Fruit fly (Drosophila melanogaster) whole organism, embryonic: ENCODE results near the gene svr.

Source experiments
- Ada2b ChIP-seq: fragments of 200-800 bp; sonication (Bioruptor generic); IDR thresholded peaks from 2 replicates; pipeline ENCODE4 v1.3.6; 2022; ENCODE audit warnings: missing biosample characterization, missing genetic modification characterization
- CG10979 ChIP-seq: fragments of 200-800 bp; sonication (Bioruptor generic); optimal IDR thresholded peaks from 2 replicates; lab custom pipeline; 2018; ENCODE audit warnings: missing biosample characterization, mild to moderate bottlenecking, missing genetic modification characterization, moderate library complexity
- CG11247 ChIP-seq: fragments of 200-800 bp; sonication (Bioruptor generic); IDR thresholded peaks from 2 replicates; pipeline ENCODE4 v1.3.6; 2022; ENCODE audit warnings: missing biosample characterization, missing genetic modification characterization
- CG12219 ChIP-seq: fragments of 200-800 bp; sonication (Bioruptor generic); optimal IDR thresholded peaks from 3 replicates; lab custom pipeline; 2018; ENCODE audit warnings: missing biosample characterization, mild to moderate bottlenecking, missing genetic modification characterization
- CG13123 ChIP-seq: fragments of 200-800 bp; sonication (Bioruptor generic); optimal IDR thresholded peaks from 2 replicates; lab custom pipeline; 2016; ENCODE audit warnings: missing biosample characterization, missing genetic modification characterization
- CG13287 ChIP-seq: fragments of 200-800 bp; sonication (Bioruptor generic); IDR thresholded peaks from 2 replicates; pipeline ENCODE4 v1.3.6; 2022; ENCODE audit warnings: missing biosample characterization, missing genetic modification characterization; ENCODE audit not compliant: partially characterized antibody
- CG13424 ChIP-seq: fragments of 200-800 bp; sonication (Bioruptor generic); optimal IDR thresholded peaks from 2 replicates; lab custom pipeline; 2019; ENCODE audit warnings: missing biosample characterization, mild to moderate bottlenecking, missing genetic modification characterization, moderate library complexity
- CG1602 ChIP-seq: fragments of 200-800 bp; sonication (Bioruptor generic); optimal IDR thresholded peaks from 3 replicates; lab custom pipeline; 2016; ENCODE audit warnings: missing biosample characterization, missing genetic modification characterization
- CG17359 ChIP-seq: fragments of 200-800 bp; sonication (Bioruptor generic); optimal IDR thresholded peaks from 3 replicates; lab custom pipeline; 2018; ENCODE audit warnings: missing biosample characterization, mild to moderate bottlenecking, missing genetic modification characterization, moderate library complexity
- CG18619 ChIP-seq: fragments of 200-800 bp; sonication (Bioruptor generic); optimal IDR thresholded peaks from 3 replicates; lab custom pipeline; 2017; ENCODE audit warnings: missing biosample characterization, mild to moderate bottlenecking, missing genetic modification characterization
- CG2712 ChIP-seq: fragments of 200-800 bp; optimal IDR thresholded peaks from 3 replicates; lab custom pipeline; 2019; ENCODE audit warnings: missing biosample characterization, mild to moderate bottlenecking, missing genetic modification characterization, moderate library complexity
- CG30403 ChIP-seq: fragments of 200-800 bp; sonication (Bioruptor generic); optimal IDR thresholded peaks from 3 replicates; lab custom pipeline; 2016; ENCODE audit warnings: missing biosample characterization, missing genetic modification characterization
- CG31441 ChIP-seq: fragments of 200-800 bp; sonication (Bioruptor generic); IDR thresholded peaks from 2 replicates; pipeline ENCODE4 v1.3.6; 2022; ENCODE audit warnings: missing biosample characterization, missing genetic modification characterization
- CG32532 ChIP-seq: fragments of 200-800 bp; sonication (Bioruptor generic); IDR thresholded peaks from 2 replicates; pipeline ENCODE4 v1.3.6; 2022; ENCODE audit warnings: missing biosample characterization, missing genetic modification characterization
- CG3847 ChIP-seq: fragments of 200-800 bp; sonication (Bioruptor generic); IDR thresholded peaks from 2 replicates; pipeline ENCODE4 v1.3.6; 2022; ENCODE audit warnings: missing biosample characterization, missing genetic modification characterization
- CG4282 ChIP-seq: fragments of 200-800 bp; sonication (Bioruptor generic); optimal IDR thresholded peaks from 2 replicates; lab custom pipeline; 2016; ENCODE audit warnings: missing biosample characterization, missing genetic modification characterization
- CG4617 ChIP-seq: fragments of 200-800 bp; sonication (Bioruptor generic); optimal IDR thresholded peaks from 3 replicates; lab custom pipeline; 2016; ENCODE audit warnings: missing biosample characterization, missing genetic modification characterization, borderline replicate concordance
- CG5245 ChIP-seq: fragments of 200-800 bp; sonication (Bioruptor generic); optimal IDR thresholded peaks from 3 replicates; lab custom pipeline; 2016; ENCODE audit warnings: missing biosample characterization, missing genetic modification characterization
- CG6654 ChIP-seq: fragments of 200-800 bp; sonication (Bioruptor generic); optimal IDR thresholded peaks from 2 replicates; lab custom pipeline; 2017; ENCODE audit warnings: missing biosample characterization, mild to moderate bottlenecking, missing genetic modification characterization
- CG7839 ChIP-seq: fragments of 200-800 bp; sonication (Bioruptor generic); optimal IDR thresholded peaks from 3 replicates; lab custom pipeline; 2018; ENCODE audit warnings: missing biosample characterization, mild to moderate bottlenecking, missing genetic modification characterization, moderate library complexity
- Dad ChIP-seq: fragments of 200-800 bp; sonication (Bioruptor generic); optimal IDR thresholded peaks from 3 replicates; lab custom pipeline; 2016; ENCODE audit warnings: missing biosample characterization, missing genetic modification characterization
- Doc3 ChIP-seq: fragments of 200-800 bp; sonication (Bioruptor generic); IDR thresholded peaks from 3 replicates; pipeline ENCODE4 v1.3.6; 2022; ENCODE audit warnings: missing biosample characterization, missing genetic modification characterization; ENCODE audit not compliant: partially characterized antibody
- Dp ChIP-seq: fragments of 200-800 bp; sonication (Bioruptor generic); optimal IDR thresholded peaks from 2 replicates; lab custom pipeline; 2018; ENCODE audit warnings: missing biosample characterization, mild to moderate bottlenecking, missing genetic modification characterization, moderate library complexity
- Eip74EF ChIP-seq, 2 experiments: fragments of 200-800 bp in 1 of 2; fragments of >200 bp in 1 of 2; sonication (Bioruptor generic) in 1 of 2; optimal IDR thresholded peaks; 2 replicates each; lab custom pipeline; 2017 to 2019; ENCODE audit warnings: missing biosample characterization in 2 of 2, missing genetic modification characterization in 2 of 2, mild to moderate bottlenecking in 1 of 2, moderate library complexity in 1 of 2
- HLH4C ChIP-seq: fragments of 200-800 bp; sonication (Bioruptor generic); IDR thresholded peaks from 3 replicates; pipeline ENCODE4 v1.3.6; 2022; ENCODE audit warnings: missing biosample characterization, missing genetic modification characterization; ENCODE audit not compliant: partially characterized antibody
- Hr39 ChIP-seq: fragments of >200 bp; optimal IDR thresholded peaks from 2 replicates; lab custom pipeline; 2017
- Med ChIP-seq: fragments of 200-800 bp; sonication (Bioruptor generic); peaks from one replicate; lab custom pipeline; 2016; ENCODE audit warnings: missing biosample characterization, missing genetic modification characterization, mild to moderate bottlenecking, inconsistent platforms, moderate library complexity
- NC2β ChIP-seq: fragments of 200-800 bp; sonication (Bioruptor generic); optimal IDR thresholded peaks from 2 replicates; lab custom pipeline; 2016; ENCODE audit warnings: missing biosample characterization, missing genetic modification characterization
- bcd ChIP-seq: fragments of 200-800 bp; sonication (Bioruptor generic); optimal IDR thresholded peaks from 2 replicates; lab custom pipeline; 2017; ENCODE audit warnings: missing biosample characterization, mild to moderate bottlenecking, missing genetic modification characterization
- cad ChIP-seq: fragments of >200 bp; optimal IDR thresholded peaks from 2 replicates; lab custom pipeline; 2017; ENCODE audit warnings: missing biosample characterization, missing genetic modification characterization
- cg ChIP-seq: fragments of 200-800 bp; sonication (Bioruptor generic); optimal IDR thresholded peaks from 3 replicates; lab custom pipeline; 2019; ENCODE audit warnings: missing biosample characterization, mild to moderate bottlenecking, missing genetic modification characterization, moderate library complexity
- ci ChIP-seq: fragments of 200-800 bp; sonication (Bioruptor generic); IDR thresholded peaks from 3 replicates; pipeline ENCODE4 v1.3.6; 2022; ENCODE audit warnings: missing biosample characterization, missing genetic modification characterization
- crol ChIP-seq: fragments of 200-800 bp; sonication (Bioruptor generic); IDR thresholded peaks from 2 replicates; pipeline ENCODE4 v1.3.6; 2022; ENCODE audit warnings: missing biosample characterization, missing genetic modification characterization
- ems ChIP-seq: fragments of 200-800 bp; sonication (Bioruptor generic); optimal IDR thresholded peaks from 3 replicates; lab custom pipeline; 2016; ENCODE audit warnings: missing biosample characterization, missing genetic modification characterization
- fd96Cb ChIP-seq: fragments of 200-800 bp; sonication (Bioruptor generic); optimal IDR thresholded peaks from 2 replicates; lab custom pipeline; 2018; ENCODE audit warnings: missing biosample characterization, mild to moderate bottlenecking, missing genetic modification characterization, moderate library complexity
- gfzf ChIP-seq: fragments of 200-800 bp; sonication (Bioruptor generic); optimal IDR thresholded peaks from 2 replicates; lab custom pipeline; 2016; ENCODE audit warnings: missing biosample characterization, mild to moderate bottlenecking, missing genetic modification characterization, moderate library complexity
- gsb-n ChIP-seq: fragments of 200-800 bp; sonication (Bioruptor generic); optimal IDR thresholded peaks from 3 replicates; lab custom pipeline; 2018; ENCODE audit warnings: missing biosample characterization, mild to moderate bottlenecking, missing genetic modification characterization
- ham ChIP-seq: fragments of 200-800 bp; sonication (Bioruptor generic); IDR thresholded peaks from 2 replicates; pipeline ENCODE4 v1.3.6; 2022; ENCODE audit warnings: missing biosample characterization, missing genetic modification characterization
- inv ChIP-seq: fragments of 200-800 bp; sonication (Bioruptor generic); IDR thresholded peaks from 2 replicates; pipeline ENCODE4 v1.3.6; 2022; ENCODE audit warnings: missing biosample characterization, missing genetic modification characterization; ENCODE audit not compliant: partially characterized antibody
- lbe ChIP-seq: fragments of 200-800 bp; sonication (Bioruptor generic); optimal IDR thresholded peaks from 2 replicates; lab custom pipeline; 2016; ENCODE audit warnings: missing biosample characterization, mild to moderate bottlenecking, missing genetic modification characterization
- lilli ChIP-seq: fragments of 200-800 bp; sonication (Bioruptor generic); optimal IDR thresholded peaks from 3 replicates; lab custom pipeline; 2016; ENCODE audit warnings: missing biosample characterization, missing genetic modification characterization
- luna ChIP-seq: fragments of 200-800 bp; sonication (Bioruptor generic); optimal IDR thresholded peaks from 2 replicates; lab custom pipeline; 2016; ENCODE audit warnings: missing biosample characterization, missing genetic modification characterization
- nerfin-1 ChIP-seq: fragments of 200-800 bp; sonication (Bioruptor generic); optimal IDR thresholded peaks from 3 replicates; lab custom pipeline; 2019; ENCODE audit warnings: missing biosample characterization, mild to moderate bottlenecking, missing genetic modification characterization, moderate library complexity
- pzg ChIP-seq: fragments of 200-800 bp; sonication (Bioruptor generic); optimal IDR thresholded peaks from 3 replicates; lab custom pipeline; 2018; ENCODE audit warnings: missing biosample characterization, mild to moderate bottlenecking, missing genetic modification characterization, moderate library complexity
- sc ChIP-seq, 3 experiments: fragments of >200 bp in 2 of 3; fragments of 200-800 bp in 1 of 3; sonication (Bioruptor generic) in 1 of 3; optimal IDR thresholded peaks; 2 replicates in 2 of 3; 3 replicates in 1 of 3; lab custom pipeline; 2017; ENCODE audit warnings: mild to moderate bottlenecking in 1 of 3, missing biosample characterization in 1 of 3, missing genetic modification characterization in 1 of 3, missing genetic modification reagents in 1 of 3
- sens ChIP-seq: fragments of 200-800 bp; sonication (Bioruptor generic); peaks from one replicate; lab custom pipeline; 2016; ENCODE audit warnings: missing biosample characterization, missing genetic modification characterization
- sisA ChIP-seq: fragments of 200-800 bp; sonication (Bioruptor generic); IDR thresholded peaks from 2 replicates; pipeline ENCODE4 v1.3.6; 2022; ENCODE audit warnings: missing biosample characterization, missing genetic modification characterization
- trem ChIP-seq: fragments of 200-800 bp; optimal IDR thresholded peaks from 3 replicates; lab custom pipeline; 2019; ENCODE audit warnings: missing biosample characterization, mild to moderate bottlenecking, missing genetic modification characterization, moderate library complexity
- tx ChIP-seq: fragments of 200-800 bp; sonication (Bioruptor generic); optimal IDR thresholded peaks from 2 replicates; lab custom pipeline; 2016; ENCODE audit warnings: missing biosample characterization, missing genetic modification characterization
- vfl ChIP-seq: fragments of 200-800 bp; sonication (Bioruptor generic); optimal IDR thresholded peaks from 2 replicates; lab custom pipeline; 2016; ENCODE audit warnings: missing biosample characterization, missing genetic modification characterization
- vnd ChIP-seq: fragments of 200-800 bp; sonication (Bioruptor generic); IDR thresholded peaks from 3 replicates; pipeline ENCODE4 v1.3.6; 2022; ENCODE audit warnings: missing biosample characterization, missing genetic modification characterization; ENCODE audit not compliant: partially characterized antibody

Gene svr

DNA sequence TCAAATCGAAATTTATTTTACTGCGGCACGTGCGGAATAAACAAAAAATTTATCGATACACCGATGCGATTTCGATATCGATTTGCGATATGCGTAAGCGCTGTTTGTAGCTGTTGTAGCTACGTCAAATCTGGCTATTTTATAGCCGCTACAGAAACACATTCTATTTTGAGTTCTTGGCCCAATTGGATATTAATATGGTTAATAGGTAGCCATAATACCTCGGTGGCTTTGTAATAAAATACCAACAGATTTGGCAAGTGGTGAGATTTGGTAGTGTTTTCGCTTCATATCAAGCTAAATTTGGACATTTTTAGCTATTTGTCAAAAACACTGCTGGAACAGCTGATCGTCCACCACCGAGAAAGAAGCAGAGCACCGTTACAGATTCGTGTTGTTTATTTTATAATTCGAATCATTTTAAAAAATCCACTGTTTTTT is 8.7 kb upstream of the svr start, which contains the start of the genes CG18273 and CG3156 (continued):
- TF ChIP-seq pzg (GFP tag; lab: Kevin White, UChicago) = peak; percentile 62
- peak; percentile 21 for TF ChIP-seq gsb-n (tag; lab: Kevin White, UChicago)
- TF ChIP-seq ci (GFP tag; lab: Robert Waterston, UW) = no peak
- no peak for TF ChIP-seq cg (GFP tag; lab: Kevin White, UChicago)
- TF ChIP-seq CG17359 (tag; lab: Kevin White, UChicago) = peak; percentile 4
- TF ChIP-seq ems (GFP tag; lab: Kevin White, UChicago) = no peak
- TF ChIP-seq gfzf (GFP tag; lab: Kevin White, UChicago) = peak; percentile 39
- peak; percentile 37 for TF ChIP-seq nerfin-1 (tag; lab: Kevin White, UChicago)
- TF ChIP-seq CG13424 = peak; percentile 24
- no peak for TF ChIP-seq CG13123 (GFP tag; lab: Kevin White, UChicago)
- TF ChIP-seq Ada2b (GFP tag; lab: Robert Waterston, UW) = no peak
- TF ChIP-seq cad (GFP tag; lab: Kevin White, UChicago) = no peak
- no peak for TF ChIP-seq CG7839 (tag; lab: Kevin White, UChicago)
- TF ChIP-seq CG5245 (GFP tag; lab: Kevin White, UChicago) = no peak
- peak; percentile 39 for TF ChIP-seq Dp (GFP tag; lab: Kevin White, UChicago)
- TF ChIP-seq CG2712 = peak; percentile 42
- no peak for TF ChIP-seq Eip74EF (GFP tag; optimal IDR thresholded peaks at IDR 0.05; lab: Kevin White, UChicago)
- TF ChIP-seq lilli (GFP tag; lab: Kevin White, UChicago) = peak; percentile 26
- TF ChIP-seq CG1602 (GFP tag; lab: Kevin White, UChicago) = no peak
- no peak for TF ChIP-seq sisA (GFP tag; lab: Robert Waterston, UW)
- TF ChIP-seq inv (GFP tag; lab: Robert Waterston, UW) = no peak
- no peak for TF ChIP-seq crol
- TF ChIP-seq Hr39 (lab: Kevin White, UChicago) = no peak
- TF ChIP-seq CG3847 (GFP tag; lab: Robert Waterston, UW) = 0 out of 2 replicates have a peak, but pooled peaks have one; percentile 23
- no peak for TF ChIP-seq Dad
- TF ChIP-seq sc (optimal IDR thresholded peaks at IDR 0.05; lab: Kevin White, UChicago) = no peak
- no peak for TF ChIP-seq sc (GFP tag; optimal IDR thresholded peaks at IDR 0.05; lab: Kevin White, UChicago)
- no peak for TF ChIP-seq ham
- TF ChIP-seq bcd = no peak
- TF ChIP-seq CG32532 (GFP tag; lab: Robert Waterston, UW) = no peak
- no peak for TF ChIP-seq CG6654
- TF ChIP-seq CG4282 (GFP tag; lab: Kevin White, UChicago) = no peak
- peak; percentile 63; the same call in 1 of the 2 replicates for TF ChIP-seq CG13287
- TF ChIP-seq CG12219 (GFP tag; lab: Kevin White, UChicago) = no peak
- no peak for TF ChIP-seq lbe (GFP tag; lab: Kevin White, UChicago)
- no peak for TF ChIP-seq luna (GFP tag; lab: Kevin White, UChicago)
- peak; percentile 71 for TF ChIP-seq HLH4C (GFP tag; lab: Robert Waterston, UW)
- no peak for TF ChIP-seq CG31441 (GFP tag; lab: Robert Waterston, UW)
- no peak for TF ChIP-seq CG11247 (GFP tag; lab: Robert Waterston, UW)
- TF ChIP-seq CG4617 (GFP tag; lab: Kevin White, UChicago) = no peak
- TF ChIP-seq Doc3 (GFP tag; lab: Robert Waterston, UW) = no peak
- peak; percentile 86 for TF ChIP-seq sens
- no peak for TF ChIP-seq vfl (GFP tag; lab: Kevin White, UChicago)
- TF ChIP-seq vnd (GFP tag; lab: Robert Waterston, UW) = peak; percentile 43; the same call in 1 of the 3 replicates
- TF ChIP-seq Med (GFP tag; lab: Kevin White, UChicago) = peak; percentile 81
- TF ChIP-seq fd96Cb (tag; lab: Kevin White, UChicago) = no peak
- no peak for TF ChIP-seq CG18619
- TF ChIP-seq CG10979 (tag; lab: Kevin White, UChicago) = no peak
- TF ChIP-seq CG30403 (GFP tag; lab: Kevin White, UChicago) = peak; percentile 7
- no peak for TF ChIP-seq NC2β
- TF ChIP-seq trem (tag; lab: Kevin White, UChicago) = peak; percentile 73
- no peak for TF ChIP-seq tx (GFP tag; lab: Kevin White, UChicago)
